Fruit fly (Drosophila melanogaster) whole organism, embryonic: ENCODE measurements around the gene Fst.

Experiments
- Atf3 ChIP-seq: fragments of 200-800 bp; sonication (Bioruptor generic); optimal IDR thresholded peaks from 3 replicates; lab custom pipeline; 2016; ENCODE audit warnings: missing biosample characterization, missing genetic modification characterization
- Bteb2 ChIP-seq: fragments of 200-800 bp; sonication (Bioruptor generic); optimal IDR thresholded peaks from 2 replicates; lab custom pipeline; 2016; ENCODE audit warnings: missing biosample characterization, missing genetic modification characterization
- CG10462 ChIP-seq: fragments of 200-800 bp; sonication (Bioruptor generic); optimal IDR thresholded peaks from 2 replicates; lab custom pipeline; 2016; ENCODE audit warnings: missing biosample characterization, missing genetic modification characterization
- CG10654 ChIP-seq: fragments of 200-800 bp; sonication (Bioruptor generic); optimal IDR thresholded peaks from 2 replicates; lab custom pipeline; 2016; ENCODE audit warnings: missing biosample characterization, missing genetic modification characterization
- CG10979 ChIP-seq: fragments of 200-800 bp; sonication (Bioruptor generic); optimal IDR thresholded peaks from 2 replicates; lab custom pipeline; 2018; ENCODE audit warnings: missing biosample characterization, mild to moderate bottlenecking, missing genetic modification characterization, moderate library complexity
- CG11456 ChIP-seq: fragments of 200-800 bp; sonication (Bioruptor generic); IDR thresholded peaks from 3 replicates; pipeline ENCODE4 v1.3.6; 2022; ENCODE audit warnings: missing biosample characterization, missing genetic modification characterization
- CG11695 ChIP-seq: fragments of 200-800 bp; sonication (Bioruptor generic); IDR thresholded peaks from 3 replicates; pipeline ENCODE4 v1.3.6; 2022; ENCODE audit warnings: missing biosample characterization, missing genetic modification characterization
- CG12769 ChIP-seq: fragments of 200-800 bp; sonication (Bioruptor generic); optimal IDR thresholded peaks from 2 replicates; lab custom pipeline; 2019; ENCODE audit warnings: missing biosample characterization, mild to moderate bottlenecking, missing genetic modification characterization, moderate library complexity
- CG1603 ChIP-seq: fragments of 200-800 bp; sonication (Bioruptor generic); optimal IDR thresholded peaks from 2 replicates; lab custom pipeline; 2019; ENCODE audit warnings: missing biosample characterization, mild to moderate bottlenecking, missing genetic modification characterization, moderate library complexity
- CG17328 ChIP-seq: fragments of 200-800 bp; sonication (Bioruptor generic); IDR thresholded peaks from 2 replicates; pipeline ENCODE4 v1.3.6; 2022; ENCODE audit warnings: missing biosample characterization, missing genetic modification characterization
- CG17359 ChIP-seq: fragments of 200-800 bp; sonication (Bioruptor generic); optimal IDR thresholded peaks from 3 replicates; lab custom pipeline; 2018; ENCODE audit warnings: missing biosample characterization, mild to moderate bottlenecking, missing genetic modification characterization, moderate library complexity
- CG17385 ChIP-seq: fragments of 200-800 bp; sonication (Bioruptor generic); optimal IDR thresholded peaks from 3 replicates; lab custom pipeline; 2018; ENCODE audit warnings: missing biosample characterization, mild to moderate bottlenecking, missing genetic modification characterization
- CG17802 ChIP-seq: fragments of 200-800 bp; sonication (Bioruptor generic); optimal IDR thresholded peaks from 2 replicates; lab custom pipeline; 2018; ENCODE audit warnings: missing biosample characterization, mild to moderate bottlenecking, missing genetic modification characterization, moderate library complexity
- CG2712 ChIP-seq: fragments of 200-800 bp; optimal IDR thresholded peaks from 3 replicates; lab custom pipeline; 2019; ENCODE audit warnings: missing biosample characterization, mild to moderate bottlenecking, missing genetic modification characterization, moderate library complexity
- CG2875 ChIP-seq: fragments of 200-800 bp; sonication (Bioruptor generic); optimal IDR thresholded peaks from 2 replicates; lab custom pipeline; 2017; ENCODE audit warnings: missing biosample characterization, mild to moderate bottlenecking, missing genetic modification characterization, missing genetic modification reagents
- CG4424 ChIP-seq: fragments of 200-800 bp; sonication (Bioruptor generic); optimal IDR thresholded peaks from 3 replicates; lab custom pipeline; 2016; ENCODE audit warnings: missing biosample characterization, missing genetic modification characterization
- CG5245 ChIP-seq: fragments of 200-800 bp; sonication (Bioruptor generic); optimal IDR thresholded peaks from 3 replicates; lab custom pipeline; 2016; ENCODE audit warnings: missing biosample characterization, missing genetic modification characterization
- CG6813 ChIP-seq: fragments of 200-800 bp; sonication (Bioruptor generic); optimal IDR thresholded peaks from 2 replicates; lab custom pipeline; 2017; ENCODE audit warnings: missing biosample characterization, missing genetic modification characterization, mild to moderate bottlenecking, moderate library complexity, missing genetic modification reagents
- CG7271 ChIP-seq: fragments of 200-800 bp; sonication (Bioruptor generic); optimal IDR thresholded peaks from 2 replicates; lab custom pipeline; 2018; ENCODE audit warnings: missing biosample characterization, mild to moderate bottlenecking, missing genetic modification characterization, moderate library complexity
- CG7745 ChIP-seq: fragments of 200-800 bp; sonication (Bioruptor generic); optimal IDR thresholded peaks from 2 replicates; lab custom pipeline; 2018; ENCODE audit warnings: missing biosample characterization, mild to moderate bottlenecking, missing genetic modification characterization, moderate library complexity
- Dip3 ChIP-seq: fragments of 200-800 bp; sonication (Bioruptor generic); optimal IDR thresholded peaks from 3 replicates; lab custom pipeline; 2016; ENCODE audit warnings: missing biosample characterization, missing genetic modification characterization
- ERR ChIP-seq: fragments of 200-800 bp; sonication (Bioruptor generic); optimal IDR thresholded peaks from 2 replicates; lab custom pipeline; 2016; ENCODE audit warnings: missing biosample characterization, missing genetic modification characterization
- HmgZ ChIP-seq: fragments of 200-800 bp; sonication (Bioruptor generic); optimal IDR thresholded peaks from 2 replicates; lab custom pipeline; 2018; ENCODE audit warnings: missing biosample characterization, mild to moderate bottlenecking, missing genetic modification characterization
- Hr3 ChIP-seq: fragments of 200-800 bp; sonication (Bioruptor generic); optimal IDR thresholded peaks from 3 replicates; lab custom pipeline; 2016; ENCODE audit warnings: missing biosample characterization, missing genetic modification characterization
- Hsf ChIP-seq: fragments of 200-800 bp; sonication (Bioruptor generic); optimal IDR thresholded peaks from 3 replicates; lab custom pipeline; 2016; ENCODE audit warnings: missing biosample characterization, missing genetic modification characterization
- Kr ChIP-seq: fragments of 200-800 bp; sonication (Bioruptor generic); optimal IDR thresholded peaks from 2 replicates; lab custom pipeline; 2017; ENCODE audit warnings: missing biosample characterization, mild to moderate bottlenecking, missing genetic modification characterization
- Med ChIP-seq: fragments of 200-800 bp; sonication (Bioruptor generic); peaks from one replicate; lab custom pipeline; 2016; ENCODE audit warnings: missing biosample characterization, missing genetic modification characterization, mild to moderate bottlenecking, inconsistent platforms, moderate library complexity
- Meics ChIP-seq: fragments of 200-800 bp; sonication (Bioruptor generic); optimal IDR thresholded peaks from 2 replicates; lab custom pipeline; 2017; ENCODE audit warnings: missing biosample characterization, mild to moderate bottlenecking, missing genetic modification characterization
- NC2α ChIP-seq: fragments of 200-800 bp; sonication (Bioruptor generic); optimal IDR thresholded peaks from 2 replicates; lab custom pipeline; 2016; ENCODE audit warnings: missing biosample characterization, missing genetic modification characterization
- Xbp1 ChIP-seq: fragments of 200-800 bp; sonication (Bioruptor generic); optimal IDR thresholded peaks from 3 replicates; lab custom pipeline; 2016; ENCODE audit warnings: missing biosample characterization, mild to moderate bottlenecking, missing genetic modification characterization
- az2 ChIP-seq: fragments of 200-800 bp; sonication (Bioruptor generic); optimal IDR thresholded peaks from 3 replicates; lab custom pipeline; 2016; ENCODE audit warnings: missing biosample characterization, missing genetic modification characterization
- bcd ChIP-seq: fragments of 200-800 bp; sonication (Bioruptor generic); optimal IDR thresholded peaks from 2 replicates; lab custom pipeline; 2017; ENCODE audit warnings: missing biosample characterization, mild to moderate bottlenecking, missing genetic modification characterization
- dysf ChIP-seq: fragments of 200-800 bp; sonication (Bioruptor generic); IDR thresholded peaks from 3 replicates; pipeline ENCODE4 v1.3.6; 2022; ENCODE audit warnings: missing biosample characterization, missing genetic modification characterization
- eve ChIP-seq, 2 experiments: fragments of >200 bp; optimal IDR thresholded peaks; 2 replicates each; lab custom pipeline; 2017; ENCODE audit warnings: missing biosample characterization in 2 of 2, missing genetic modification characterization in 2 of 2
- ewg ChIP-seq: fragments of 200-800 bp; sonication (Bioruptor generic); optimal IDR thresholded peaks from 3 replicates; lab custom pipeline; 2017; ENCODE audit warnings: mild to moderate bottlenecking, missing biosample characterization, missing genetic modification reagents, missing genetic modification characterization
- gfzf ChIP-seq: fragments of 200-800 bp; sonication (Bioruptor generic); optimal IDR thresholded peaks from 2 replicates; lab custom pipeline; 2016; ENCODE audit warnings: missing biosample characterization, mild to moderate bottlenecking, missing genetic modification characterization, moderate library complexity
- grau ChIP-seq: fragments of 200-800 bp; optimal IDR thresholded peaks from 3 replicates; lab custom pipeline; 2019; ENCODE audit warnings: missing biosample characterization, mild to moderate bottlenecking, missing genetic modification characterization, moderate library complexity
- her ChIP-seq: fragments of 200-800 bp; sonication (Bioruptor generic); optimal IDR thresholded peaks from 2 replicates; lab custom pipeline; 2016; ENCODE audit warnings: missing biosample characterization, missing genetic modification characterization
- hkb ChIP-seq, 2 experiments: fragments of 200-800 bp in 1 of 2; fragments of >200 bp in 1 of 2; sonication (Bioruptor generic) in 1 of 2; IDR thresholded peaks in 1 of 2; optimal IDR thresholded peaks in 1 of 2; 2 replicates each; pipeline versions ENCODE4 v1.3.6 to Lab custom; 2017 to 2022; ENCODE audit warnings: missing biosample characterization in 1 of 2, missing genetic modification characterization in 1 of 2
- ind ChIP-seq: fragments of 200-800 bp; sonication (Bioruptor generic); optimal IDR thresholded peaks from 3 replicates; lab custom pipeline; 2016; ENCODE audit warnings: missing biosample characterization, missing genetic modification characterization
- nerfin-1 ChIP-seq: fragments of 200-800 bp; sonication (Bioruptor generic); optimal IDR thresholded peaks from 3 replicates; lab custom pipeline; 2019; ENCODE audit warnings: missing biosample characterization, mild to moderate bottlenecking, missing genetic modification characterization, moderate library complexity
- oc ChIP-seq: fragments of 200-800 bp; sonication (Bioruptor generic); optimal IDR thresholded peaks from 2 replicates; lab custom pipeline; 2018; ENCODE audit warnings: missing biosample characterization, mild to moderate bottlenecking, missing genetic modification characterization, moderate library complexity
- otp ChIP-seq: fragments of 200-800 bp; sonication (Bioruptor generic); IDR thresholded peaks from 3 replicates; pipeline ENCODE4, ENCODE4 v1.3.6; 2022; ENCODE audit warnings: missing biosample characterization, missing genetic modification characterization
- pnt ChIP-seq: fragments of 200-800 bp; sonication (Bioruptor generic); optimal IDR thresholded peaks from 3 replicates; lab custom pipeline; 2016; ENCODE audit warnings: missing biosample characterization, missing genetic modification characterization
- ranshi ChIP-seq: fragments of 200-800 bp; sonication (Bioruptor generic); IDR thresholded peaks from 2 replicates; pipeline ENCODE4 v1.3.6; 2022; ENCODE audit warnings: missing biosample characterization, missing genetic modification characterization
- sim ChIP-seq: fragments of 200-800 bp; sonication (Bioruptor generic); IDR thresholded peaks from 2 replicates; pipeline ENCODE4 v1.3.6; 2022; ENCODE audit warnings: missing biosample characterization, missing genetic modification characterization
- so ChIP-seq: fragments of 200-800 bp; sonication (Bioruptor generic); IDR thresholded peaks from 3 replicates; pipeline ENCODE4 v1.3.6; 2022; ENCODE audit warnings: missing biosample characterization, missing genetic modification characterization
- sob ChIP-seq: fragments of 200-800 bp; sonication (Bioruptor generic); IDR thresholded peaks from 2 replicates; pipeline ENCODE4 v1.3.6; 2022; ENCODE audit warnings: missing biosample characterization, missing genetic modification characterization
- z ChIP-seq: fragments of 200-800 bp; sonication (Bioruptor generic); IDR thresholded peaks from 3 replicates; pipeline ENCODE4 v1.3.6; 2022; ENCODE audit warnings: missing biosample characterization, missing genetic modification characterization
- zfh1 ChIP-seq: fragments of 200-800 bp; sonication (Bioruptor generic); IDR thresholded peaks from 3 replicates; pipeline ENCODE4 v1.3.6; 2022; ENCODE audit warnings: missing biosample characterization, missing genetic modification characterization

The Fst gene

DNA sequence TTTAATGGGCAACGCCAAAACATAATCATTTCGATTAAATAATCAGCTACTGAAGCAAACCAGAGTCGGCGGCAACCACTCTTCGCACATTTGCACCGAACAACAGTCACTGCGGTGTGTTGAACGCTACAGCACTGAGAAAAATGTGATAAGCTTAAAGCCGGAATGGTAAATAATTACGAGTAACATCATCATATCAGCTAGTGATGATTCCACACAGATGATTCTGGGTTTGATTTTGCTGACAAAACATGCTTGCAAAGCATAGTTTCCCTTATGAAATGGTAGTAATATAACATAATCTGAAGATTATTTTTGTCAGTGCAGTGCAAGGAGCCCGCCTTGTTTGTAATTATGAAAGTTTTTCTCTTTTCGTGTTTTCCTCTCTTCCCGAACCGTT is 47.9 kb downstream of the Fst start (continued):
- TF ChIP-seq CG6813, result peak; percentile 28
- TF ChIP-seq CG10654 (GFP tag; lab: Kevin White, UChicago), result peak; percentile 21
- TF ChIP-seq Kr (GFP tag; lab: Kevin White, UChicago), result no peak
- peak; percentile 75 for TF ChIP-seq zfh1
- TF ChIP-seq z (GFP tag; lab: Robert Waterston, UW), result no peak
- TF ChIP-seq Bteb2, result no peak
- peak; percentile 59 for TF ChIP-seq CG5245 (GFP tag; lab: Kevin White, UChicago)
- TF ChIP-seq CG2875 (GFP tag; lab: Kevin White, UChicago), result peak; percentile 54
- peak; percentile 44 for TF ChIP-seq oc (tag; lab: Kevin White, UChicago)
- TF ChIP-seq hkb (optimal IDR thresholded peaks at IDR 0.05; lab: Kevin White, UChicago), result no peak
- 0 out of 2 replicates have a peak, but pooled peaks have one; percentile 18 for TF ChIP-seq hkb (GFP tag; IDR thresholded peaks at IDR 0.05; lab: Robert Waterston, UW)
- TF ChIP-seq CG17328, result peak; percentile 64
- TF ChIP-seq Hsf, result peak; percentile 36
- TF ChIP-seq Meics (GFP tag; lab: Kevin White, UChicago), result no peak
- TF ChIP-seq CG17385 (GFP tag; lab: Kevin White, UChicago), result peak; percentile 51
- TF ChIP-seq CG2712, result peak; percentile 78
- peak; percentile 32 for TF ChIP-seq Hr3 (GFP tag; lab: Kevin White, UChicago)
- peak; percentile 58 for TF ChIP-seq Med (GFP tag; lab: Kevin White, UChicago)
- TF ChIP-seq grau (tag; lab: Kevin White, UChicago), result peak; percentile 63
- peak; percentile 55 for TF ChIP-seq bcd (GFP tag; lab: Kevin White, UChicago)
- peak; percentile 50 for TF ChIP-seq nerfin-1 (tag; lab: Kevin White, UChicago)
- TF ChIP-seq eve (GFP tag; optimal IDR thresholded peaks at IDR 0.05; lab: Kevin White, UChicago), result peak in 1 of 2 experiments; percentile 85
- no peak for TF ChIP-seq Dip3 (GFP tag; lab: Kevin White, UChicago)
- no peak for TF ChIP-seq otp (GFP tag; lab: Robert Waterston, UW)
- TF ChIP-seq CG11456 (GFP tag; lab: Robert Waterston, UW), result peak; percentile 8; the same call in 1 of the 3 replicates
- peak; percentile 55; the same call in 1 of the 3 replicates for TF ChIP-seq dysf (GFP tag; lab: Robert Waterston, UW)
- peak; percentile 51 for TF ChIP-seq CG12769 (tag; lab: Kevin White, UChicago)
- TF ChIP-seq Atf3 (GFP tag; lab: Kevin White, UChicago), result peak; percentile 51
- TF ChIP-seq ewg (GFP tag; lab: Kevin White, UChicago), result peak; percentile 48
- peak; percentile 59 for TF ChIP-seq az2 (GFP tag; lab: Kevin White, UChicago)
- TF ChIP-seq ind (GFP tag; lab: Kevin White, UChicago), result peak; percentile 35
- TF ChIP-seq CG4424 (GFP tag; lab: Kevin White, UChicago), result peak; percentile 55
- peak; percentile 25 for TF ChIP-seq her (GFP tag; lab: Kevin White, UChicago)
- no peak for TF ChIP-seq gfzf (GFP tag; lab: Kevin White, UChicago)
- peak; percentile 82 for TF ChIP-seq CG1603 (tag; lab: Kevin White, UChicago)
- peak; percentile 46 for TF ChIP-seq CG10462 (GFP tag; lab: Kevin White, UChicago)
- TF ChIP-seq CG10979, result peak; percentile 82
- 0 out of 2 replicates have a peak, but pooled peaks have one; percentile 40 for TF ChIP-seq sim (GFP tag; lab: Robert Waterston, UW)
- TF ChIP-seq pnt, result peak; percentile 56
- TF ChIP-seq ranshi (GFP tag; lab: Robert Waterston, UW), result 0 out of 2 replicates have a peak, but pooled peaks have one; percentile 11
- 0 out of 3 replicates have a peak, but pooled peaks have one; percentile 12 for TF ChIP-seq CG11695 (GFP tag; lab: Robert Waterston, UW)
- TF ChIP-seq CG7271 (tag; lab: Kevin White, UChicago), result no peak
- 0 out of 3 replicates have a peak, but pooled peaks have one; percentile 15 for TF ChIP-seq so (GFP tag; lab: Robert Waterston, UW)
- peak; percentile 33 for TF ChIP-seq NC2α (GFP tag; lab: Kevin White, UChicago)
- TF ChIP-seq sob (GFP tag; lab: Robert Waterston, UW), result peak; percentile 20; the same call in 1 of the 2 replicates
- peak; percentile 64 for TF ChIP-seq Xbp1
- no peak for TF ChIP-seq CG7745 (tag; lab: Kevin White, UChicago)
- TF ChIP-seq CG17802 (tag; lab: Kevin White, UChicago), result peak; percentile 26
- peak; percentile 73 for TF ChIP-seq CG17359 (tag; lab: Kevin White, UChicago)
- TF ChIP-seq ERR (GFP tag; lab: Kevin White, UChicago), result no peak
- TF ChIP-seq HmgZ (tag; lab: Kevin White, UChicago), result no peak
